Fruit fly (Drosophila melanogaster): ENCODE results near the gene Sems.

Gene Sems

dm6 chr3L:20929418-20929817, 27.1 kb downstream of the Sems start:
- no peak for TF ChIP-seq N (GFP tag; optimal IDR thresholded peaks at IDR 0.05)
- TF ChIP-seq Hr83 (GFP tag; optimal IDR thresholded peaks at IDR 0.05; ENCODE audit: poor library complexity, severe bottlenecking), result no peak
- TF ChIP-seq foxo (GFP tag; optimal IDR thresholded peaks at IDR 0.05), result no peak
- TF ChIP-seq Abd-B (GFP tag; optimal IDR thresholded peaks at IDR 0.05), result no peak
- TF ChIP-seq usp (GFP tag; optimal IDR thresholded peaks at IDR 0.05), result no peak
- no peak for TF ChIP-seq br (GFP tag; optimal IDR thresholded peaks at IDR 0.05)
- no peak for TF ChIP-seq rgr (GFP tag; optimal IDR thresholded peaks at IDR 0.05)
- TF ChIP-seq GATAd (GFP tag; optimal IDR thresholded peaks at IDR 0.05), result no peak
- no peak for TF ChIP-seq lola (GFP tag; optimal IDR thresholded peaks at IDR 0.05)
- TF ChIP-seq tai (GFP tag; optimal IDR thresholded peaks at IDR 0.05), result no peak
- no peak for TF ChIP-seq dsf (GFP tag; optimal IDR thresholded peaks at IDR 0.05; ENCODE audit: borderline replicate concordance)
- no peak for TF ChIP-seq h (GFP tag; optimal IDR thresholded peaks at IDR 0.05)
- no peak for TF ChIP-seq Dif (GFP tag; optimal IDR thresholded peaks at IDR 0.05; ENCODE audit: partially characterized antibody)
- no peak for TF ChIP-seq brk (GFP tag; optimal IDR thresholded peaks at IDR 0.05)
- TF ChIP-seq dmrt93B (GFP tag; optimal IDR thresholded peaks at IDR 0.05), result no peak
- TF ChIP-seq sv (GFP tag; optimal IDR thresholded peaks at IDR 0.05), result no peak
- no peak for TF ChIP-seq woc (GFP tag; optimal IDR thresholded peaks at IDR 0.05)
- no peak for TF ChIP-seq Myc (optimal IDR thresholded peaks at IDR 0.05)
- TF ChIP-seq Hr78 (GFP tag; optimal IDR thresholded peaks at IDR 0.05), result no peak

- TF ChIP-seq Vsx2 (GFP tag; optimal IDR thresholded peaks at IDR 0.05; ENCODE audit: partially characterized antibody) (no peak), dl (GFP tag; optimal IDR thresholded peaks at IDR 0.05; ENCODE audit: insufficient read depth in 1 of 2, partially characterized antibody in 2 of 2) (no peak), Sp1 (GFP tag; optimal IDR thresholded peaks at IDR 0.05) (no peak), Rel (GFP tag; optimal IDR thresholded peaks at IDR 0.05) (no peak), Rel (tag; optimal IDR thresholded peaks at IDR 0.05) (no peak), Hnf4 (GFP tag; optimal IDR thresholded peaks at IDR 0.05) (no peak), br (GFP tag; optimal IDR thresholded peaks at IDR 0.05) (no peak)
Measured at dm6 chr3L:20927526-20927925, 29.0 kb downstream of the Sems start, which contains the start of gene CG10589. TSS of gene CG10589 (plus strand) at chr3L:20927826.

dm6 chr3L:20923030-20923591, 33.4 kb downstream of the Sems start:
- no peak for TF ChIP-seq tai (GFP tag; optimal IDR thresholded peaks at IDR 0.05)
- TF ChIP-seq Jra (GFP tag; optimal IDR thresholded peaks at IDR 0.05), result no peak
- TF ChIP-seq brk (GFP tag; optimal IDR thresholded peaks at IDR 0.05), result no peak
- TF ChIP-seq dl (GFP tag; optimal IDR thresholded peaks at IDR 0.05; ENCODE audit: insufficient read depth in 1 of 2, partially characterized antibody in 2 of 2), result no peak
- TF ChIP-seq Dif (GFP tag; optimal IDR thresholded peaks at IDR 0.05; ENCODE audit: partially characterized antibody), result no peak
- no peak for TF ChIP-seq Mio (GFP tag; optimal IDR thresholded peaks at IDR 0.05)
- TF ChIP-seq br (GFP tag; optimal IDR thresholded peaks at IDR 0.05), result no peak
- TF ChIP-seq sv (GFP tag; optimal IDR thresholded peaks at IDR 0.05), result no peak
- TF ChIP-seq psq (GFP tag; optimal IDR thresholded peaks at IDR 0.05), result no peak
- peak; percentile 6 for TF ChIP-seq fru (GFP tag; optimal IDR thresholded peaks at IDR 0.05)
- TF ChIP-seq rgr (GFP tag; optimal IDR thresholded peaks at IDR 0.05), result peak; percentile 30
- peak; percentile 18 for TF ChIP-seq woc (GFP tag; optimal IDR thresholded peaks at IDR 0.05)
- TF ChIP-seq ey (GFP tag; optimal IDR thresholded peaks at IDR 0.05), result peak; percentile 34
- no peak for TF ChIP-seq Dfd (GFP tag; optimal IDR thresholded peaks at IDR 0.05)
- peak in 1 of 2 experiments; percentile 30 for TF ChIP-seq foxo (GFP tag; optimal IDR thresholded peaks at IDR 0.05)

dm6 chr3L:20922279-20922830, 34.2 kb downstream of the Sems start:
- TF ChIP-seq Jra (GFP tag; optimal IDR thresholded peaks at IDR 0.05) (no peak), Sp1 (GFP tag; optimal IDR thresholded peaks at IDR 0.05) (no peak), CG9705 (GFP tag; optimal IDR thresholded peaks at IDR 0.05) (no peak), Hr78 (GFP tag; optimal IDR thresholded peaks at IDR 0.05) (no peak), GATAd (GFP tag; optimal IDR thresholded peaks at IDR 0.05) (no peak), CrebA (GFP tag; optimal IDR thresholded peaks at IDR 0.05; ENCODE audit: borderline replicate concordance) (no peak)
